Fruit fly (Drosophila melanogaster) S2 (cell line): ENCODE measurements around the gene Ccp84Ag.

Experiments used
- CG8478 ChIP-seq: fragments of >200 bp; optimal IDR thresholded peaks from 2 replicates; lab custom pipeline; 2018
- CTCF ChIP-seq, 2 experiments: fragments of >200 bp; optimal IDR thresholded peaks; 2 replicates each; lab custom pipeline; 2018

Gene Ccp84Ag

dm6 chr3R:6726119-6726518 lies 39.6 kb downstream of the Ccp84Ag start:
- TF ChIP-seq CTCF (optimal IDR thresholded peaks at IDR 0.05; lab: Kevin White, UChicago) = no peak
- TF ChIP-seq CG8478 (lab: Kevin White, UChicago) = no peak

dm6 chr3R:6735722-6736121 lies 49.2 kb downstream of the Ccp84Ag start:
- TF ChIP-seq CTCF (optimal IDR thresholded peaks at IDR 0.05; lab: Kevin White, UChicago) = no peak
- no peak for TF ChIP-seq CG8478 (lab: Kevin White, UChicago)
